Fruit fly (Drosophila melanogaster) whole organism: ENCODE results near the gene sim.

Source experiments
- CG8478 ChIP-seq: fragments of >200 bp; optimal IDR thresholded peaks from 2 replicates; lab custom pipeline; 2018; ENCODE audit warnings: inconsistent platforms
- Dll ChIP-seq: fragments of >200 bp; optimal IDR thresholded peaks from 2 replicates; lab custom pipeline; 2017
- pan ChIP-seq: fragments of >200 bp; optimal IDR thresholded peaks from 2 replicates; lab custom pipeline; 2017
- psq ChIP-seq: fragments of >200 bp; optimal IDR thresholded peaks from 2 replicates; lab custom pipeline; 2017
- usp ChIP-seq: fragments of >200 bp; optimal IDR thresholded peaks from 2 replicates; lab custom pipeline; 2017; ENCODE audit warnings: missing biosample characterization, missing genetic modification characterization, mixed read lengths

dm6 chr3R:13117711-13118110, 60.2 kb downstream of the sim start:
- TF ChIP-seq Dll (lab: Kevin White, UChicago): no peak
- no peak for TF ChIP-seq CG8478 (lab: Kevin White, UChicago)
- TF ChIP-seq psq (lab: Kevin White, UChicago): no peak
- TF ChIP-seq usp (GFP tag; lab: Kevin White, UChicago): no peak
- no peak for TF ChIP-seq pan (lab: Kevin White, UChicago)
